Fruit fly (Drosophila melanogaster) whole organism, prepupa: ENCODE data around the gene Pdp1.

ENCODE experiments used
- Blimp-1 ChIP-seq: fragments of 200-800 bp; sonication (Bioruptor generic); optimal IDR thresholded peaks from 3 replicates; lab custom pipeline; 2017; ENCODE audit warnings: missing biosample characterization, missing genetic modification characterization, mild to moderate bottlenecking, moderate library complexity, missing genetic modification reagents
- CG10631 ChIP-seq: fragments of 200-800 bp; sonication (Bioruptor generic); optimal IDR thresholded peaks from 2 replicates; lab custom pipeline; 2016; ENCODE audit warnings: missing biosample characterization, missing genetic modification characterization
- CG11762 ChIP-seq: fragments of 200-800 bp; sonication (Bioruptor generic); optimal IDR thresholded peaks from 3 replicates; lab custom pipeline; 2016; ENCODE audit warnings: missing biosample characterization, missing genetic modification characterization; ENCODE audit not compliant: insufficient read depth
- CG11902 ChIP-seq: fragments of 200-800 bp; sonication (Bioruptor generic); optimal IDR thresholded peaks from 3 replicates; lab custom pipeline; 2016; ENCODE audit warnings: missing biosample characterization, missing genetic modification characterization
- CG3032 ChIP-seq: fragments of 200-800 bp; optimal IDR thresholded peaks from 2 replicates; lab custom pipeline; 2019; ENCODE audit warnings: missing biosample characterization, mild to moderate bottlenecking, missing genetic modification characterization, moderate library complexity
- CG32006 ChIP-seq: fragments of 200-800 bp; sonication (Bioruptor generic); optimal IDR thresholded peaks from 3 replicates; lab custom pipeline; 2017; ENCODE audit warnings: missing biosample characterization, mild to moderate bottlenecking, missing genetic modification characterization
- CG34406 ChIP-seq: fragments of 200-800 bp; sonication (Bioruptor generic); optimal IDR thresholded peaks from 3 replicates; lab custom pipeline; 2016; ENCODE audit warnings: missing biosample characterization, missing genetic modification characterization
- CG6276 ChIP-seq: fragments of 200-800 bp; sonication (Bioruptor generic); optimal IDR thresholded peaks from 2 replicates; lab custom pipeline; 2017; ENCODE audit warnings: missing biosample characterization, mild to moderate bottlenecking, missing genetic modification characterization
- CG6792 ChIP-seq: fragments of 200-800 bp; sonication (Bioruptor generic); optimal IDR thresholded peaks from 3 replicates; lab custom pipeline; 2016; ENCODE audit warnings: missing biosample characterization, missing genetic modification characterization
- CG6808 ChIP-seq: fragments of 200-800 bp; sonication (Bioruptor generic); optimal IDR thresholded peaks from 3 replicates; lab custom pipeline; 2017; ENCODE audit warnings: missing biosample characterization, missing genetic modification characterization, mild to moderate bottlenecking, moderate library complexity, missing genetic modification reagents
- CG8319 ChIP-seq: fragments of 200-800 bp; sonication (Bioruptor generic); optimal IDR thresholded peaks from 3 replicates; lab custom pipeline; 2016; ENCODE audit warnings: missing biosample characterization, missing genetic modification characterization
- CG8632 ChIP-seq: fragments of 200-800 bp; sonication (Bioruptor generic); optimal IDR thresholded peaks from 3 replicates; lab custom pipeline; 2016; ENCODE audit warnings: missing biosample characterization, missing genetic modification characterization
- CG9139 ChIP-seq: fragments of 200-800 bp; sonication (Bioruptor generic); optimal IDR thresholded peaks from 3 replicates; lab custom pipeline; 2017; ENCODE audit warnings: missing biosample characterization, mild to moderate bottlenecking, missing genetic modification characterization
- Eip75B ChIP-seq: fragments of 200-800 bp; sonication (Bioruptor generic); optimal IDR thresholded peaks from 3 replicates; lab custom pipeline; 2016; ENCODE audit warnings: missing biosample characterization, missing genetic modification characterization
- Eip78C ChIP-seq: fragments of 200-800 bp; sonication (Bioruptor generic); peaks from one replicate; lab custom pipeline; 2016; ENCODE audit warnings: missing biosample characterization, missing genetic modification characterization
- Ets21C ChIP-seq: fragments of 200-800 bp; sonication (Bioruptor generic); optimal IDR thresholded peaks from 3 replicates; lab custom pipeline; 2016; ENCODE audit warnings: missing biosample characterization, missing genetic modification characterization
- Ets96B ChIP-seq: fragments of 200-800 bp; optimal IDR thresholded peaks from 2 replicates; lab custom pipeline; 2019; ENCODE audit warnings: missing biosample characterization, mild to moderate bottlenecking, missing genetic modification characterization, moderate library complexity
- Hr4 ChIP-seq: fragments of 200-800 bp; sonication (Bioruptor generic); optimal IDR thresholded peaks from 3 replicates; lab custom pipeline; 2016; ENCODE audit warnings: missing biosample characterization, missing genetic modification characterization
- Lpt ChIP-seq: fragments of 200-800 bp; sonication (Bioruptor generic); optimal IDR thresholded peaks from 3 replicates; lab custom pipeline; 2016; ENCODE audit warnings: missing biosample characterization, missing genetic modification characterization
- OdsH ChIP-seq: fragments of 200-800 bp; sonication (Bioruptor generic); optimal IDR thresholded peaks from 3 replicates; lab custom pipeline; 2016; ENCODE audit warnings: missing biosample characterization, missing genetic modification characterization
- Smox ChIP-seq: fragments of 200-800 bp; sonication (Bioruptor generic); optimal IDR thresholded peaks from 3 replicates; lab custom pipeline; 2016; ENCODE audit warnings: missing biosample characterization, missing genetic modification characterization
- acj6 ChIP-seq: fragments of 200-800 bp; sonication (Bioruptor generic); optimal IDR thresholded peaks from 3 replicates; lab custom pipeline; 2016; ENCODE audit warnings: missing biosample characterization, missing genetic modification characterization
- cyc ChIP-seq: fragments of 200-800 bp; sonication (Bioruptor generic); optimal IDR thresholded peaks from 3 replicates; lab custom pipeline; 2016; ENCODE audit warnings: missing biosample characterization, missing genetic modification characterization
- dac ChIP-seq: fragments of 200-800 bp; sonication (Bioruptor generic); optimal IDR thresholded peaks from 2 replicates; lab custom pipeline; 2017; ENCODE audit warnings: missing biosample characterization, mild to moderate bottlenecking, missing genetic modification characterization
- dsx ChIP-seq: fragments of 200-800 bp; optimal IDR thresholded peaks from 3 replicates; lab custom pipeline; 2019; ENCODE audit warnings: missing biosample characterization, mild to moderate bottlenecking, missing genetic modification characterization, moderate library complexity; ENCODE audit not compliant: poor library complexity, severe bottlenecking
- eg ChIP-seq: fragments of 200-800 bp; sonication (Bioruptor generic); IDR thresholded peaks from 3 replicates; pipeline ENCODE4 v1.3.6; 2022; ENCODE audit warnings: missing biosample characterization, missing genetic modification characterization
- fd59A ChIP-seq: fragments of 200-800 bp; sonication (Bioruptor generic); optimal IDR thresholded peaks from 2 replicates; lab custom pipeline; 2017; ENCODE audit warnings: missing biosample characterization, mild to moderate bottlenecking, missing genetic modification characterization, missing genetic modification reagents
- fkh ChIP-seq: fragments of 200-800 bp; sonication (Bioruptor generic); optimal IDR thresholded peaks from 3 replicates; lab custom pipeline; 2017; ENCODE audit warnings: missing biosample characterization, mild to moderate bottlenecking, missing genetic modification characterization, moderate library complexity
- net ChIP-seq: fragments of 200-800 bp; sonication (Bioruptor generic); optimal IDR thresholded peaks from 3 replicates; lab custom pipeline; 2016; ENCODE audit warnings: missing biosample characterization, missing genetic modification characterization
- pdm3 ChIP-seq: fragments of 200-800 bp; sonication (Bioruptor generic); optimal IDR thresholded peaks from 3 replicates; lab custom pipeline; 2016; ENCODE audit warnings: missing biosample characterization, missing genetic modification characterization
- salr ChIP-seq, 2 experiments: fragments of 200-800 bp; sonication (Bioruptor generic); optimal IDR thresholded peaks; 3 replicates each; lab custom pipeline; 2016 to 2018; ENCODE audit warnings: missing biosample characterization in 2 of 2, missing genetic modification characterization in 2 of 2, mild to moderate bottlenecking in 1 of 2
- spab ChIP-seq: fragments of 200-800 bp; sonication (Bioruptor generic); optimal IDR thresholded peaks from 2 replicates; lab custom pipeline; 2017; ENCODE audit warnings: missing biosample characterization, mild to moderate bottlenecking, missing genetic modification characterization, missing genetic modification reagents
- ss ChIP-seq, 2 experiments: fragments of 200-800 bp; sonication (Bioruptor generic); optimal IDR thresholded peaks; 2 replicates in 1 of 2; 3 replicates in 1 of 2; lab custom pipeline; 2017 to 2018; ENCODE audit warnings: mild to moderate bottlenecking in 2 of 2, missing biosample characterization in 2 of 2, missing genetic modification characterization in 2 of 2, moderate library complexity in 1 of 2
- svp ChIP-seq: fragments of 200-800 bp; sonication (Bioruptor generic); peaks from one replicate; lab custom pipeline; 2016; ENCODE audit warnings: missing biosample characterization, missing genetic modification characterization
- topi ChIP-seq: fragments of 200-800 bp; sonication (Bioruptor generic); optimal IDR thresholded peaks from 3 replicates; lab custom pipeline; 2016; ENCODE audit warnings: missing biosample characterization, missing genetic modification characterization
- vri ChIP-seq: fragments of 200-800 bp; sonication (Bioruptor generic); optimal IDR thresholded peaks from 3 replicates; lab custom pipeline; 2016; ENCODE audit warnings: missing biosample characterization, mild to moderate bottlenecking, missing genetic modification characterization

The Pdp1 gene

DNA sequence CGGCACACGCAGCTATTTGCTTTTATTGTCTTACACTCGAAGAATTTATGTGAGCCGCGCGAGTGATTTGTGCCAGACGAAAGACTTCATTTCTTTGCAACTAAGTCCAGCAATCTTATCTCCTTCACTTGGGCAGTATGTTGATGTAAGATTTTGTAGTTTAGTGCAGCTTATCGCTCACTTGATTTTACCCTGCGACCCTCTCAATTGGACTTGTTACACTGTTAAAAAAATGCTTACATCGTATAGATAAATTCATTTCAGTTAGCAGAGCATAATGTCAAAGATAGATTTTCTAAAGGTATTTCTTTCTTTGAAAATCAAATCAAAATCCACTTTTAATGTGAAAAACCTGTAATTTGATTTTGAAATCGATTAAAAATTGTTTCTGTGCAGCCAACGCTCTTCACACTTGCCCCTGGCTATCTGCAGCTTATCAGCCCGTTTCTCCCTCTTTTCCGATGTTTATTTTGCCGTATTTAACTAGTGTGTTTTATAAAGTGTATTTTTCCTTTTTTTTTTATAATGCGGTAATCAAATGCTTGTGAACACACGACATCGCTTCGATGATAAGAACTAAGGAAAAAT, 16.3 kb downstream of the Pdp1 start (continued):
- TF ChIP-seq acj6 (GFP tag; lab: Kevin White, UChicago) (peak; percentile 76), Smox (GFP tag; lab: Kevin White, UChicago) (no peak), ss (GFP tag; optimal IDR thresholded peaks at IDR 0.05; lab: Kevin White, UChicago) (peak; percentile 14 to 22), topi (GFP tag; lab: Kevin White, UChicago) (peak; percentile 55), Lpt (GFP tag; lab: Kevin White, UChicago) (peak; percentile 80), CG9139 (GFP tag; lab: Kevin White, UChicago) (no peak), CG6792 (GFP tag; lab: Kevin White, UChicago) (peak; percentile 63), Ets96B (tag; lab: Kevin White, UChicago) (peak; percentile 64), spab (peak; percentile 36), Eip78C (GFP tag; lab: Kevin White, UChicago) (peak; percentile 85), CG6808 (GFP tag; lab: Kevin White, UChicago) (peak; percentile 50), CG11902 (peak; percentile 35), Eip75B (peak; percentile 70), svp (GFP tag; lab: Kevin White, UChicago) (peak; percentile 95), OdsH (GFP tag; lab: Kevin White, UChicago) (peak; percentile 75), CG11762 (GFP tag; lab: Kevin White, UChicago) (peak; percentile 78), dac (GFP tag; lab: Kevin White, UChicago) (peak; percentile 54), dsx (peak; percentile 49), salr (GFP tag; optimal IDR thresholded peaks at IDR 0.05; lab: Kevin White, UChicago) (peak in 1 of 2 experiments; percentile 72), CG3032 (tag; lab: Kevin White, UChicago) (peak; percentile 45), vri (GFP tag; lab: Kevin White, UChicago) (peak; percentile 45), net (GFP tag; lab: Kevin White, UChicago) (peak; percentile 75), fkh (peak; percentile 87), CG10631 (GFP tag; lab: Kevin White, UChicago) (peak; percentile 73), pdm3 (GFP tag; lab: Kevin White, UChicago) (peak; percentile 79), CG6276 (GFP tag; lab: Kevin White, UChicago) (peak; percentile 73), cyc (GFP tag; lab: Kevin White, UChicago) (peak; percentile 46)

DNA sequence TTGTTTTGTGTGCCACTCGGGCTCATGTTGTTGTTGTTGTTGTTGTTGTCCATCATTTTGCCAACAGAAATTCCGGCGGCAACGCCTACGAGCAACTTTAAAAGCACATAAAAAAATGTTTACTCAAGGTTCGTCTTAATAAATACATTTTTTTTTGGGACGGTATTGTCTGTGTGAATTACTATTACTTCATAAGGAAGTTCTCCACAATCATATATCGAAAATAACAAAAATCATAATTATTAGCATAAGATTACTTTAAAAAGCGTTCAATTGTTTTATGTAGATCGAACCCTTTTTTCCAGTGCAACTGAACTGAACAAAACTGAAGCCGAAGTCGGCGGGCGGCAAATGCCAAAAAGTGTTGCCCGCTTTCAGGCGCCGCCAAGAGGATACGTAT, 18.6 kb downstream of the Pdp1 start:
- TF ChIP-seq Eip78C (GFP tag; lab: Kevin White, UChicago) (peak; percentile 56), cyc (GFP tag; lab: Kevin White, UChicago) (no peak), CG32006 (GFP tag; lab: Kevin White, UChicago) (peak; percentile 2), CG8632 (GFP tag; lab: Kevin White, UChicago) (no peak), Blimp-1 (GFP tag; lab: Kevin White, UChicago) (no peak)

DNA sequence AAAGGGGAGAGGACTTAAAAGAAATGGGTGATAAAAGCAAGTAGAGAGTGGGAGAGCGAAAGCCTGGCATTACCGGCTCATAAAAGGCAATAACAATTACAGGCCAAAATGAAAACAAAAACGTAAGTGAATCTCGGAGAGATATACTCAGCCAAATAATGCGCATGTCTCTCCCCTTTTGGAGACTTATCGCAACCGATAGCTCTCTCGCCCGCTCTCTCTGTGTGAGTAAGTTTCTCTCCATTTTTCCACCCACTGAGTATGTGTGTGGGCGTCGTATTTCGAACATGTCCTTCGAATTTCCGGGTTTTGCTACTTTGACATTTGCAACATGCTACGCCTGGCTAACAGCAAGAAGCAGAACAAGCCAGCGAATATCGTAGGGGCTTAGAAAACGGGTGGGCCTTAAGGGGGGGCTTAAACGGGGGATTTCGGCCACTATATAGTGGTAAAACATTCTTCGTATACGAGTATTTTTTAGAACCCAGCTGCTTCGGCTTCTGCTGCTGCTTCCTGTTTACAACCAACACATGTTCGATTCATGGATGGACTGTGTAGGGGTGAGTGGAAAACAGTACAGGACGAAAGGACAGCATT, 19.4 kb downstream of the Pdp1 start:
- TF ChIP-seq Eip78C (GFP tag; lab: Kevin White, UChicago) (no peak), Smox (GFP tag; lab: Kevin White, UChicago) (no peak), OdsH (GFP tag; lab: Kevin White, UChicago) (no peak), fd59A (GFP tag; lab: Kevin White, UChicago) (no peak), Hr4 (GFP tag; lab: Kevin White, UChicago) (no peak), spab (no peak), CG34406 (GFP tag; lab: Kevin White, UChicago) (no peak), CG8319 (GFP tag; lab: Kevin White, UChicago) (no peak), Ets21C (GFP tag; lab: Kevin White, UChicago) (no peak), eg (no peak), dsx (no peak), CG11902 (no peak), dac (GFP tag; lab: Kevin White, UChicago) (no peak), topi (GFP tag; lab: Kevin White, UChicago) (no peak)
- TF ChIP-seq, all 60 proteins: peak for 0
